Fruit fly (Drosophila melanogaster) whole organism, embryonic: ENCODE measurements around the gene CG12581.
"Not testable (repeated sequence)": the region's sequence is repeated elsewhere in the genome, so short reads cannot be mapped to it uniquely, and the experiment has no call there.

Experiments used
- Atf-2 ChIP-seq: fragments of 200-800 bp; sonication (Bioruptor generic); optimal IDR thresholded peaks from 2 replicates; lab custom pipeline; 2016; ENCODE audit warnings: missing biosample characterization, missing genetic modification characterization
- Bteb2 ChIP-seq: fragments of 200-800 bp; sonication (Bioruptor generic); optimal IDR thresholded peaks from 2 replicates; lab custom pipeline; 2016; ENCODE audit warnings: missing biosample characterization, missing genetic modification characterization
- CG12071 ChIP-seq: fragments of 200-800 bp; sonication (Bioruptor generic); optimal IDR thresholded peaks from 3 replicates; lab custom pipeline; 2018; ENCODE audit warnings: missing biosample characterization, mild to moderate bottlenecking, missing genetic modification characterization
- CG12219 ChIP-seq: fragments of 200-800 bp; sonication (Bioruptor generic); optimal IDR thresholded peaks from 3 replicates; lab custom pipeline; 2018; ENCODE audit warnings: missing biosample characterization, mild to moderate bottlenecking, missing genetic modification characterization
- CG12236 ChIP-seq: fragments of 200-800 bp; sonication (Bioruptor generic); optimal IDR thresholded peaks from 2 replicates; lab custom pipeline; 2016; ENCODE audit warnings: missing biosample characterization, missing genetic modification characterization
- CG12659 ChIP-seq: fragments of 200-800 bp; sonication (Bioruptor generic); optimal IDR thresholded peaks from 3 replicates; lab custom pipeline; 2017; ENCODE audit warnings: mild to moderate bottlenecking, missing biosample characterization, missing genetic modification reagents, missing genetic modification characterization
- CG14441 ChIP-seq: fragments of 200-800 bp; sonication (Bioruptor generic); IDR thresholded peaks from 2 replicates; pipeline ENCODE4 v1.3.6; 2022; ENCODE audit warnings: missing biosample characterization, missing genetic modification characterization
- CG1529 ChIP-seq: fragments of 200-800 bp; sonication (Bioruptor generic); optimal IDR thresholded peaks from 3 replicates; lab custom pipeline; 2018; ENCODE audit warnings: missing biosample characterization, missing genetic modification characterization
- CG1647 ChIP-seq: fragments of 200-800 bp; sonication (Bioruptor generic); optimal IDR thresholded peaks from 3 replicates; lab custom pipeline; 2016; ENCODE audit warnings: missing biosample characterization, missing genetic modification characterization
- CG17829 ChIP-seq: fragments of 200-800 bp; optimal IDR thresholded peaks from 2 replicates; lab custom pipeline; 2019; ENCODE audit warnings: missing biosample characterization, mild to moderate bottlenecking, missing genetic modification characterization, moderate library complexity
- CG18476 ChIP-seq: fragments of 200-800 bp; sonication (Bioruptor generic); optimal IDR thresholded peaks from 2 replicates; lab custom pipeline; 2016; ENCODE audit warnings: missing biosample characterization, mild to moderate bottlenecking, missing genetic modification characterization
- CG18599 ChIP-seq: fragments of 200-800 bp; sonication (Bioruptor generic); optimal IDR thresholded peaks from 3 replicates; lab custom pipeline; 2017; ENCODE audit warnings: missing biosample characterization, missing genetic modification characterization, mild to moderate bottlenecking, moderate library complexity, missing genetic modification reagents
- CG18764 ChIP-seq: fragments of 200-800 bp; sonication (Bioruptor generic); optimal IDR thresholded peaks from 3 replicates; lab custom pipeline; 2016; ENCODE audit warnings: missing biosample characterization, missing genetic modification characterization
- CG2116 ChIP-seq: fragments of 200-800 bp; sonication (Bioruptor generic); optimal IDR thresholded peaks from 3 replicates; lab custom pipeline; 2018; ENCODE audit warnings: missing biosample characterization, mild to moderate bottlenecking, missing genetic modification characterization
- CG2712 ChIP-seq: fragments of 200-800 bp; optimal IDR thresholded peaks from 3 replicates; lab custom pipeline; 2019; ENCODE audit warnings: missing biosample characterization, mild to moderate bottlenecking, missing genetic modification characterization, moderate library complexity
- CG2875 ChIP-seq: fragments of 200-800 bp; sonication (Bioruptor generic); optimal IDR thresholded peaks from 2 replicates; lab custom pipeline; 2017; ENCODE audit warnings: missing biosample characterization, mild to moderate bottlenecking, missing genetic modification characterization, missing genetic modification reagents
- CG5953 ChIP-seq: fragments of 200-800 bp; sonication (Bioruptor generic); IDR thresholded peaks from 2 replicates; pipeline ENCODE4 v1.3.6; 2022; ENCODE audit warnings: missing biosample characterization, missing genetic modification characterization
- CG8290 ChIP-seq, 3 experiments: fragments of 200-800 bp; sonication (Bioruptor generic); optimal IDR thresholded peaks; 2 replicates each; lab custom pipeline; 2016 to 2019; ENCODE audit warnings: missing biosample characterization in 3 of 3, missing genetic modification characterization in 3 of 3, mild to moderate bottlenecking in 2 of 3, moderate library complexity in 1 of 3
- CG9215 ChIP-seq: fragments of 200-800 bp; sonication (Bioruptor generic); IDR thresholded peaks from 2 replicates; pipeline ENCODE4 v1.3.6; 2022; ENCODE audit warnings: missing biosample characterization, missing genetic modification characterization
- Chrac-16 ChIP-seq: fragments of 200-800 bp; sonication (Bioruptor generic); optimal IDR thresholded peaks from 3 replicates; lab custom pipeline; 2016; ENCODE audit warnings: missing biosample characterization, missing genetic modification characterization
- Dip2 ChIP-seq: fragments of 200-800 bp; sonication (Bioruptor generic); IDR thresholded peaks from 2 replicates; pipeline ENCODE4 v1.3.6; 2022; ENCODE audit warnings: missing biosample characterization, missing genetic modification characterization
- Doc2 ChIP-seq: fragments of 200-800 bp; sonication (Bioruptor generic); IDR thresholded peaks from 2 replicates; pipeline ENCODE4 v1.3.6; 2022; ENCODE audit warnings: missing biosample characterization, missing genetic modification characterization
- Doc3 ChIP-seq: fragments of 200-800 bp; sonication (Bioruptor generic); IDR thresholded peaks from 3 replicates; pipeline ENCODE4 v1.3.6; 2022; ENCODE audit warnings: missing biosample characterization, missing genetic modification characterization; ENCODE audit not compliant: partially characterized antibody
- Ets65A ChIP-seq: fragments of 200-800 bp; sonication (Bioruptor generic); peaks from one replicate; lab custom pipeline; 2016; ENCODE audit warnings: missing biosample characterization, missing genetic modification characterization
- HLH3B ChIP-seq: fragments of 200-800 bp; sonication (Bioruptor generic); IDR thresholded peaks from 2 replicates; pipeline ENCODE4 v1.3.6; 2022; ENCODE audit warnings: missing biosample characterization, missing genetic modification characterization
- HLHmδ ChIP-seq: fragments of 200-800 bp; sonication (Bioruptor generic); optimal IDR thresholded peaks from 2 replicates; lab custom pipeline; 2018; ENCODE audit warnings: missing biosample characterization, mild to moderate bottlenecking, missing genetic modification characterization, moderate library complexity
- Hey ChIP-seq: fragments of 200-800 bp; sonication (Bioruptor generic); optimal IDR thresholded peaks from 3 replicates; lab custom pipeline; 2018; ENCODE audit warnings: missing biosample characterization, mild to moderate bottlenecking, missing genetic modification characterization
- Hmx ChIP-seq: fragments of 200-800 bp; sonication (Bioruptor generic); optimal IDR thresholded peaks from 2 replicates; lab custom pipeline; 2016; ENCODE audit warnings: missing biosample characterization, missing genetic modification characterization
- Hr39 ChIP-seq: fragments of >200 bp; optimal IDR thresholded peaks from 2 replicates; lab custom pipeline; 2017
- Lim3 ChIP-seq: fragments of 200-800 bp; sonication (Bioruptor generic); IDR thresholded peaks from 2 replicates; pipeline ENCODE4 v1.3.6; 2022; ENCODE audit warnings: missing biosample characterization, missing genetic modification characterization
- MBD-R2 ChIP-seq: fragments of 200-800 bp; sonication (Bioruptor generic); IDR thresholded peaks from 2 replicates; pipeline ENCODE4 v1.3.6; 2022; ENCODE audit warnings: missing biosample characterization, missing genetic modification characterization
- MESR4 ChIP-seq: fragments of 200-800 bp; sonication (Bioruptor generic); optimal IDR thresholded peaks from 2 replicates; lab custom pipeline; 2018; ENCODE audit warnings: missing biosample characterization, mild to moderate bottlenecking, missing genetic modification characterization, moderate library complexity
- Vsx1 ChIP-seq: fragments of 200-800 bp; sonication (Bioruptor generic); optimal IDR thresholded peaks from 2 replicates; lab custom pipeline; 2017; ENCODE audit warnings: missing biosample characterization, mild to moderate bottlenecking, missing genetic modification characterization, missing genetic modification reagents
- bigmax ChIP-seq: fragments of 200-800 bp; sonication (Bioruptor generic); optimal IDR thresholded peaks from 2 replicates; lab custom pipeline; 2018; ENCODE audit warnings: missing biosample characterization, mild to moderate bottlenecking, missing genetic modification characterization
- cas ChIP-seq: fragments of 200-800 bp; sonication (Bioruptor generic); IDR thresholded peaks from 2 replicates; pipeline ENCODE4 v1.3.6; 2022; ENCODE audit warnings: missing biosample characterization, missing genetic modification characterization
- cato ChIP-seq: fragments of 200-800 bp; sonication (Bioruptor generic); optimal IDR thresholded peaks from 2 replicates; lab custom pipeline; 2016; ENCODE audit warnings: missing biosample characterization, missing genetic modification characterization, borderline replicate concordance
- crp ChIP-seq, 2 experiments: fragments of 200-800 bp; sonication (Bioruptor generic); optimal IDR thresholded peaks; 2 replicates in 1 of 2; 3 replicates in 1 of 2; lab custom pipeline; 2017; ENCODE audit warnings: missing biosample characterization in 2 of 2, missing genetic modification characterization in 2 of 2, mild to moderate bottlenecking in 1 of 2, moderate library complexity in 1 of 2
- emc ChIP-seq: fragments of 200-800 bp; sonication (Bioruptor generic); optimal IDR thresholded peaks from 2 replicates; lab custom pipeline; 2016; ENCODE audit warnings: missing biosample characterization, missing genetic modification characterization
- ind ChIP-seq: fragments of 200-800 bp; sonication (Bioruptor generic); optimal IDR thresholded peaks from 3 replicates; lab custom pipeline; 2016; ENCODE audit warnings: missing biosample characterization, missing genetic modification characterization
- insv ChIP-seq, 2 experiments: fragments of 200-800 bp; sonication (Bioruptor generic); optimal IDR thresholded peaks; 3 replicates each; lab custom pipeline; 2016 to 2018; ENCODE audit warnings: missing biosample characterization in 2 of 2, missing genetic modification characterization in 2 of 2
- p53 ChIP-seq: fragments of 200-800 bp; sonication (Bioruptor generic); optimal IDR thresholded peaks from 2 replicates; lab custom pipeline; 2016; ENCODE audit warnings: missing biosample characterization, missing genetic modification characterization
- scrt ChIP-seq: fragments of 200-800 bp; sonication (Bioruptor generic); optimal IDR thresholded peaks from 2 replicates; lab custom pipeline; 2018; ENCODE audit warnings: missing biosample characterization, mild to moderate bottlenecking, missing genetic modification characterization, moderate library complexity
- tgo ChIP-seq: fragments of 200-800 bp; sonication (Bioruptor generic); IDR thresholded peaks from 3 replicates; pipeline ENCODE4 v1.3.6; 2022; ENCODE audit warnings: missing biosample characterization, missing genetic modification characterization
- trem ChIP-seq: fragments of 200-800 bp; optimal IDR thresholded peaks from 3 replicates; lab custom pipeline; 2019; ENCODE audit warnings: missing biosample characterization, mild to moderate bottlenecking, missing genetic modification characterization, moderate library complexity
- vnd ChIP-seq: fragments of 200-800 bp; sonication (Bioruptor generic); IDR thresholded peaks from 3 replicates; pipeline ENCODE4 v1.3.6; 2022; ENCODE audit warnings: missing biosample characterization, missing genetic modification characterization; ENCODE audit not compliant: partially characterized antibody

Gene CG12581

dm6 chr3R:4174470-4174869, at the start of gene CG12581 (continued):
- TF ChIP-seq Vsx1 (GFP tag; lab: Kevin White, UChicago) = no peak
- TF ChIP-seq CG5953 (GFP tag; lab: Robert Waterston, UW) = no peak
- peak; percentile 1 for TF ChIP-seq CG12659 (GFP tag; lab: Kevin White, UChicago)
- TF ChIP-seq HLH3B (GFP tag; lab: Robert Waterston, UW) = peak; percentile 18; the same call in 1 of the 2 replicates
- no peak for TF ChIP-seq MBD-R2 (GFP tag; lab: Robert Waterston, UW)
- TF ChIP-seq Atf-2 (GFP tag; lab: Kevin White, UChicago) = no peak
- no peak for TF ChIP-seq Doc2 (GFP tag; lab: Robert Waterston, UW)
- no peak for TF ChIP-seq CG14441
- no peak for TF ChIP-seq ind (GFP tag; lab: Kevin White, UChicago)
- TF ChIP-seq Hr39 (lab: Kevin White, UChicago) = no peak
- TF ChIP-seq Ets65A = peak; percentile 46
- no peak for TF ChIP-seq Hmx (GFP tag; lab: Kevin White, UChicago)
- TF ChIP-seq crp (GFP tag; optimal IDR thresholded peaks at IDR 0.05; lab: Kevin White, UChicago) = no peak
- no peak for TF ChIP-seq CG12236 (GFP tag; lab: Kevin White, UChicago)
- TF ChIP-seq CG18599 = peak; percentile 30
- no peak for TF ChIP-seq vnd (GFP tag; lab: Robert Waterston, UW)
- TF ChIP-seq CG9215 (GFP tag; lab: Robert Waterston, UW) = no peak
- TF ChIP-seq CG2712 = no peak
- no peak for TF ChIP-seq Lim3 (GFP tag; lab: Robert Waterston, UW)
- TF ChIP-seq bigmax (GFP tag; lab: Kevin White, UChicago) = no peak
- TF ChIP-seq CG2875 (GFP tag; lab: Kevin White, UChicago) = no peak
- TF ChIP-seq CG12071 (GFP tag; lab: Kevin White, UChicago) = no peak
- no peak for TF ChIP-seq CG18764 (GFP tag; lab: Kevin White, UChicago)
- no peak for TF ChIP-seq CG1529 (GFP tag; lab: Kevin White, UChicago)
- TF ChIP-seq p53 (GFP tag; lab: Kevin White, UChicago) = no peak
- no peak for TF ChIP-seq Bteb2 (GFP tag; lab: Kevin White, UChicago)
- no peak for TF ChIP-seq trem (tag; lab: Kevin White, UChicago)
- no peak for TF ChIP-seq Chrac-16
- no peak for TF ChIP-seq CG18476 (GFP tag; lab: Kevin White, UChicago)
- TF ChIP-seq emc (GFP tag; lab: Kevin White, UChicago) = no peak
- TF ChIP-seq CG2116 (GFP tag; lab: Kevin White, UChicago) = no peak
- TF ChIP-seq tgo (GFP tag; lab: Robert Waterston, UW) = no peak
- no peak for TF ChIP-seq CG12219 (GFP tag; lab: Kevin White, UChicago)
- no peak for TF ChIP-seq cas
- TF ChIP-seq cato (GFP tag; lab: Kevin White, UChicago) = no peak
- TF ChIP-seq HLHmδ = no peak
- no peak for TF ChIP-seq CG17829 (tag; lab: Kevin White, UChicago)
- TF ChIP-seq Doc3 (GFP tag; lab: Robert Waterston, UW) = no peak
- TF ChIP-seq insv (GFP tag; optimal IDR thresholded peaks at IDR 0.05; lab: Kevin White, UChicago) = no peak
- no peak for TF ChIP-seq CG1647 (GFP tag; lab: Kevin White, UChicago)
- TF ChIP-seq MESR4 (GFP tag; lab: Kevin White, UChicago) = no peak
- no peak for TF ChIP-seq scrt
- TF ChIP-seq, all 482 proteins: peak for 23

dm6 chr3R:4126142-4126541, 48.3 kb upstream of the CG12581 start, which contains the start of gene Gfat1:
Gfat1 (plus strand) TSS chr3R:4126442.
- TF ChIP-seq CG8290 (GFP tag; optimal IDR thresholded peaks at IDR 0.05; lab: Kevin White, UChicago); CG8290 (tag; optimal IDR thresholded peaks at IDR 0.05; lab: Kevin White, UChicago); Dip2; Hey (tag; lab: Kevin White, UChicago): not testable (repeated sequence)
